Worm (Caenorhabditis elegans) whole organism, midembryonic: ENCODE measurements around the gene srsx-15.

Source experiments
- T22C8.4 ChIP-seq: fragments of 200-800 bp; sonication (Bioruptor generic); IDR thresholded peaks from 2 replicates; pipeline ENCODE4 v1.3.6; 2022; ENCODE audit warnings: missing genetic modification characterization, missing compliant biosample characterization
- cog-1 ChIP-seq: sonication (generic microtip); optimal IDR thresholded peaks from 2 replicates; lab custom pipeline; 2016; ENCODE audit warnings: missing genetic modification characterization, missing compliant biosample characterization
- flt-1 ChIP-seq: fragments of 200-800 bp; sonication (Bioruptor generic); IDR thresholded peaks from 2 replicates; pipeline ENCODE4 v1.3.6; 2022; ENCODE audit warnings: missing genetic modification characterization, missing compliant biosample characterization
- klf-2 ChIP-seq: fragments of 200-800 bp; sonication (Bioruptor generic); conservative IDR thresholded peaks from 2 replicates; pipeline ENCODE4 v1.3.6; 2022; ENCODE audit warnings: missing genetic modification reagents, missing genetic modification characterization, missing compliant biosample characterization
- med-1 ChIP-seq: sonication (generic microtip); optimal IDR thresholded peaks from 2 replicates; lab custom pipeline; 2017; ENCODE audit warnings: missing genetic modification characterization, mild to moderate bottlenecking, missing compliant biosample characterization, antibody characterized with exemption, missing genetic modification reagents; ENCODE audit not compliant: insufficient read depth
- ref-1 ChIP-seq: fragments of 200-800 bp; sonication (Bioruptor generic); conservative IDR thresholded peaks from 2 replicates; pipeline ENCODE4 v1.3.6; 2022; ENCODE audit warnings: missing genetic modification reagents, missing genetic modification characterization, missing compliant biosample characterization
- tab-1 ChIP-seq: fragments of 200-800 bp; sonication (Bioruptor generic); IDR thresholded peaks from 2 replicates; pipeline ENCODE4 v1.3.6; 2022; ENCODE audit warnings: missing genetic modification characterization, missing compliant biosample characterization
- ztf-23 ChIP-seq: fragments of 200-800 bp; sonication (Bioruptor generic); IDR thresholded peaks from 2 replicates; pipeline ENCODE4 v1.3.6; 2022; ENCODE audit warnings: missing genetic modification reagents, missing genetic modification characterization, missing compliant biosample characterization
- ztf-29 ChIP-seq: fragments of 200-800 bp; sonication (Bioruptor generic); IDR thresholded peaks from 2 replicates; pipeline ENCODE4 v1.3.6; 2022; ENCODE audit warnings: missing genetic modification reagents, missing genetic modification characterization, missing compliant biosample characterization

Gene srsx-15

DNA sequence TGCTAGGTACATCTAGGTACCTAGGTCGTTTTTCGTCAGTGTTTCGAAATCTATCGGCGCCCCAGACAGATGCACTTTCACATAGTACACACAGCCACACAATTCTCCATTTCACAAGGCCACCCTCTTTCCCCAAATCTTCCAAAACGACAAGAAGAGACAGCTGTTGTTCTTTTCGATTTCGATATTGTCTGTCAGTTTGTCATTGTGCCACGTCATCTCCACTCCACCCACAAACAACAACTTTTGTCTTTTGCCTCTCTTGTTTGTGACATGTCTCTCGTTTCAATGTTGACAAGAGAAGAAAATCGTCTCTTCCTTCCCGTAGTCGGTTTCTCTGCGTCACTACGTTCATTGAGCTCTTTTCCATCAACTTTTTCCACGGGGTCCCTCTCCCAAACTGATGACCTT lies 29.8 kb downstream of the srsx-15 start:
- TF ChIP-seq ref-1 = no peak
- no peak for TF ChIP-seq klf-2 (GFP tag; lab: Robert Waterston, UW)
- TF ChIP-seq med-1 (GFP tag; lab: Kevin White, UChicago) = no peak
- TF ChIP-seq flt-1 (GFP tag; lab: Robert Waterston, UW) = no peak
- TF ChIP-seq ztf-23 (GFP tag; lab: Robert Waterston, UW) = no peak
- peak; percentile 31 for TF ChIP-seq cog-1 (tag; lab: Kevin White, UChicago)

DNA sequence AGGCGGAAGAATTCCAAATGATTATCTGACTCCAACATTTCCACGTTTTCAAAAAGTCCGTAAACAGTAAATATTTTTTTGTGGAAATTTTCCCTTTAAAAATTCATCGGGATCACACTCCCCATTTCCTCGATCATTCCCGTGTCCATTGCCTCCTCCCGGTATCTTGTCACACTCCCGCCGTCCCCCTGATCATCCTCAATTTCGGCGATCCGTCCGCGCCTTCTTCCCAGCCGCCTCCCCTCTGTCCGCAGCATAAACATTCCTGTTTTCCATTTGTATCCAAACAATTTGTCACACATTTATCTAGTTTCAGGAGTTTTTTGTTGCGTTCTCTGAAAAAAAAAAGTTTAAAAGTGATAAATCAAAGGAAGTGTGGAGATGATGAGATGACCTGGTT lies 30.7 kb downstream of the srsx-15 start:
- TF ChIP-seq klf-2 (GFP tag; lab: Robert Waterston, UW) (no peak), ztf-23 (GFP tag; lab: Robert Waterston, UW) (no peak), flt-1 (GFP tag; lab: Robert Waterston, UW) (no peak), tab-1 (GFP tag; lab: Robert Waterston, UW) (no peak), T22C8.4 (no peak), ref-1 (no peak), ztf-29 (GFP tag; lab: Robert Waterston, UW) (no peak), cog-1 (tag; lab: Kevin White, UChicago) (no peak), med-1 (GFP tag; lab: Kevin White, UChicago) (no peak)

DNA sequence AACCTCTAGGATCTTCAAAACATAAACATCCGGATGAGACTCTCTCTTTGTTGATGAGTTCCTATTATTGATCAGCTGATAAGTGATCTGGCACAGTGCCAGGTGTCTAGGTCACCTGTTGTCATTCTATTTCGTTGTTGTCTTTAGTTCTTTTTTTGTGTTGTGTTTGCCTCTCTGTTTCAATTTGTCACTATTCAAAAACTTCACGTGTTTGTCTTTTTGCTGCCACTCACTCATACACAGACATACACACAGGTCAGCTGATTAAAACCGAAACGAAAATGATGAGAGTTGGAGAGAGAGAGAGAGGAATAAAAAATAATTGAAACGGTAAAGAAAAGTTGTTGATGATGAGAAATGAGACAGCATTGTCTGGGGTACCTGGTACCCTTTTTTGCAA lies 32.5 kb downstream of the srsx-15 start:
- TF ChIP-seq T22C8.4 (no peak), med-1 (GFP tag; lab: Kevin White, UChicago) (no peak), ztf-23 (GFP tag; lab: Robert Waterston, UW) (no peak), tab-1 (GFP tag; lab: Robert Waterston, UW) (no peak), ref-1 (no peak), cog-1 (tag; lab: Kevin White, UChicago) (no peak), klf-2 (GFP tag; lab: Robert Waterston, UW) (no peak), flt-1 (GFP tag; lab: Robert Waterston, UW) (no peak), ztf-29 (GFP tag; lab: Robert Waterston, UW) (no peak)

DNA sequence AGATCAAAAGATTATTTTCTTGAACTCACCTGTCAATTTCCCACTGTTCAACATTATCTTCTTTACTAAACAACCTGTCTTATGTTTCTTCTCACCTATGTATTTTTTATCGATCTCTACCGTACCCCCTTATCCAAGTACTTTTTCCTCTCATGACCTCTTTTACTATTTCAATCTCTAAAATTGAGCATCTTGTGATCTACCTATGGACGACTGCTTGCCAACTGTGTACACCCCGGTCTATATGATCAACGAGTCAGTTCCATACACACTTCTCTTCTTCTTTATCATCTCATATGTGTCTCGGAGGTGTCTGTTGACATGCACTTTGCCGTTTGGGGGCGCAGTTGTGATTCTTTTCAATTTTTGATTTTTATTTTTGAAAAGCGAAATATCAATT lies 33.5 kb downstream of the srsx-15 start:
- no peak for TF ChIP-seq med-1 (GFP tag; lab: Kevin White, UChicago)
- TF ChIP-seq T22C8.4 = no peak
- no peak for TF ChIP-seq tab-1 (GFP tag; lab: Robert Waterston, UW)
- no peak for TF ChIP-seq ref-1
- no peak for TF ChIP-seq cog-1 (tag; lab: Kevin White, UChicago)
- TF ChIP-seq ztf-29 (GFP tag; lab: Robert Waterston, UW) = no peak
- TF ChIP-seq flt-1 (GFP tag; lab: Robert Waterston, UW) = no peak
- TF ChIP-seq klf-2 (GFP tag; lab: Robert Waterston, UW) = no peak
- TF ChIP-seq ztf-23 (GFP tag; lab: Robert Waterston, UW) = no peak

DNA sequence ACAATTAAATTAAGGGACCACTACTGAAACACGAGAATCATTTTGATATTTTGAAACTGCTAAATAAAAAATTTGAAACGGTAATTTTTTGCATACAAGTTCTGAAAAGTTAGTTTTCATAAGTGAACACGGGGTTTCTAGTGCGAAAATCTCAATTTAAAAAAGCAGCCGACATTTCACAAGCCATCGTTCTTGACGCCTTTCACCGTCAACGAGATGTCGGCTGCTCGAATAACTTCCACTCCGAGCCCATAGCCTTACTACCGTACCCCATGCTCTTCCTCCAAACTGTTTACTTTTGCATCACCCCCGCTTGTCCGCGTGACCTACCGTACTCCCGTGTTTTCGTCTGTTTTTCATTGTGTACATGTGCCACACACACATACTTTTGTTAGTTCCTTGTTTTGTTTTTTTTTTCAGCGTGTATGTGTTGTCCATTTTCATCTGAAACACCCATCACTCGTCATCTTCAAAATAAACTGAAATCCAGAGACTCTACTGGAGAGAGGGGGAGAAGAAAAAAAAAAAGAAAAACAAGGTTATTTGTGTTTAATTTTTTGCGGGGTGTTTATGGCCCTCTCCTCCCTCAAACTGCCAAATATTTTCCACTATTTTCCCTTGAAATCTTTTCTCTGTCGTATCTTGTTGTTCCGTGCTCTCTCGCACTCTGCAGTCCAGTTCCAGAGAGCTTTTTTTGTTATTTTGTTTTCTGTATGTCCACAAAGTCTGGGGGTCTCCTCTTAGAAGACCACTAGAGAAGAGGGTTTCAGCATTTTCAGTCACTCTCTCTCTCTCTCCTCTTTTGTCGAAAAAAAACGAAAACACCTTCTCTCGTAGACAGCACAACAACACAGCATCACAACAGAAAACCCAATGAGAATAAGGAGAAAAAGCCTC lies 35.4 kb downstream of the srsx-15 start:
- TF ChIP-seq cog-1 (tag; lab: Kevin White, UChicago) (no peak), ztf-29 (GFP tag; lab: Robert Waterston, UW) (no peak), med-1 (GFP tag; lab: Kevin White, UChicago) (no peak), klf-2 (GFP tag; lab: Robert Waterston, UW) (no peak), ref-1 (no peak), flt-1 (GFP tag; lab: Robert Waterston, UW) (no peak), ztf-23 (GFP tag; lab: Robert Waterston, UW) (no peak), tab-1 (GFP tag; lab: Robert Waterston, UW) (no peak), T22C8.4 (no peak)

DNA sequence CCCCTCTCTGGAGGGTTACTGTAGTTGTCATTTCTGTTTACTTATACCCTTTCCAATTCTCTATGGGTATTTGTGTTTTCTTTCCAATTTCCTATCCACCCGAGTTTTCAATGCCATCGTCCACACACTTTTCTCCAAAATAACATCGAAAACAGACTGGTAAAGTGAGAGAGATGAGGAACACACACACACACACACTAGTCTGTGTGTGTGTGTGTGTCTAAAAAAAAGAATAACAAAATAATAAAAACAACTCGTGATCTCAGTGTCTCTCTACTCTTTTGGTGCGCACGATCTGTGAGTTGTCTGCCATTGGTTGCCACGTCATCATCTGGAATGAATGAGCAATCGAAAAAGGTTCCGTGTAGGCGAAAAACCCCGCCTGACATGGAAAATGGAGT lies 37.3 kb downstream of the srsx-15 start:
- TF ChIP-seq med-1 (GFP tag; lab: Kevin White, UChicago) (no peak), ztf-23 (GFP tag; lab: Robert Waterston, UW) (no peak), flt-1 (GFP tag; lab: Robert Waterston, UW) (no peak), cog-1 (tag; lab: Kevin White, UChicago) (no peak), klf-2 (GFP tag; lab: Robert Waterston, UW) (no peak), T22C8.4 (no peak), ztf-29 (GFP tag; lab: Robert Waterston, UW) (no peak), tab-1 (GFP tag; lab: Robert Waterston, UW) (no peak), ref-1 (no peak)

DNA sequence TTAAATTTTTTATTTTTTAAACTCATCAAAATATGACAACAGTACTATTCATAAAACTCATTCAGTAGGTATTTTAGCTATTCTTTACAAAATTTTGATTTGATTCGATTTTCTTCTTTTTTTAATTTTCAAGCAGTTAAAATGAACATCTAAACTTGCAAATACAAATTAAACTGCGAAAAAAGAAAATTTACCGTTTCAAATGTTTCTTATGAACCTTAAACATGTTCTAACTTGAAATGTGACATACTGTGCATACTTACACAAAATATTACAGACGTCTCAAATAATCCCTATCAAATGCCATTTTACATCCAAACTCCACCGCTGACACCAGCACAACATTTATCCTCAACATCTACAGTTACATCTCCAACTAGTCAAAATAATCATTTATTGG lies 39.2 kb downstream of the srsx-15 start, which contains the start of gene fkh-7:
fkh-7 (plus strand) TSS at position 301 of the 400 bp plus-strand sequence.
- TF ChIP-seq T22C8.4 (no peak), klf-2 (GFP tag; lab: Robert Waterston, UW) (no peak), cog-1 (tag; lab: Kevin White, UChicago) (no peak), ref-1 (no peak), ztf-23 (GFP tag; lab: Robert Waterston, UW) (no peak), ztf-29 (GFP tag; lab: Robert Waterston, UW) (no peak)

DNA sequence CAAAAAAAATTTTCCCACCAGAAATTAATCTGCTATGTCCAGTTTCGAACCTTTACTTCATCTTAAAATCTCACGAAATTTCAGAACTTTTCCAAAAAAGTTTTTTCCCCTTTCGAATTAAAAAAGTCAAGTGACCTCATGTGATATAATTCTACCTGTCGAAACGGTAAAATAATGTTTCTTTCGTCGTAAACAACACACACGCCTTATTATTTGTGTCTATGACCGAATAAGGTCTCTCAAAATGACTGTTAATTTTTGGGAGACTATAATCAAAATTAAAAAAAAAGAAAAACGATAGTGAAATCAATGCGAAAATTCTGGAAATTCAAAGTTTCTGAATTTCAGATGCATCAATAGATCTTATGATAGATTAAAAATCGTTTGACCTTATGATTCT lies 40.4 kb downstream of the srsx-15 start:
- TF ChIP-seq flt-1 (GFP tag; lab: Robert Waterston, UW) = no peak
- no peak for TF ChIP-seq ref-1
- no peak for TF ChIP-seq klf-2 (GFP tag; lab: Robert Waterston, UW)
- no peak for TF ChIP-seq cog-1 (tag; lab: Kevin White, UChicago)
- TF ChIP-seq tab-1 (GFP tag; lab: Robert Waterston, UW) = no peak
- no peak for TF ChIP-seq ztf-23 (GFP tag; lab: Robert Waterston, UW)
- TF ChIP-seq ztf-29 (GFP tag; lab: Robert Waterston, UW) = no peak
- no peak for TF ChIP-seq med-1 (GFP tag; lab: Kevin White, UChicago)
- TF ChIP-seq T22C8.4 = no peak

DNA sequence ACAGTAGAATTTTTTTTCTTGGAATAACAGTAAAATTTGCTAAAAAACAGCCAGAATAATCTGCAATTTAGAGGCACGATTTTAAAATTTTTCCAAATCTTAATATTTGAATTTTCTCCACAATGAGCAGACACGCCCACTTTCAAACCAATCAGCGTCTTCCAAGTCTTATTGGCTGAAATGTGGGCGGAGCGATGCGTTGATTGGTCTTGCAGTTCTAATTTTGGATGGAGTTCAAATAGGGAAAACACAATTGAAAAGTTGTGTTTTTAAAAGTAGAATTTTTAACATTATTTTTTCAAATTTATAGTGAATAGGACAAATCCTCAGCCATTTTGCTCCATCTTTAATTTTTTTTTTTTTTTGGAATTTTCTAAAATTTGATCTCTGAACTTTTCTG lies 40.9 kb downstream of the srsx-15 start:
- TF ChIP-seq ztf-23 (GFP tag; lab: Robert Waterston, UW) (no peak), med-1 (GFP tag; lab: Kevin White, UChicago) (no peak), cog-1 (tag; lab: Kevin White, UChicago) (no peak), klf-2 (GFP tag; lab: Robert Waterston, UW) (no peak), T22C8.4 (no peak), flt-1 (GFP tag; lab: Robert Waterston, UW) (no peak), ztf-29 (GFP tag; lab: Robert Waterston, UW) (no peak), tab-1 (GFP tag; lab: Robert Waterston, UW) (no peak), ref-1 (no peak)
